Worm (Caenorhabditis elegans) whole organism, young adult: ENCODE data around the gene fbxb-117.

Experiments
- B0261.1 ChIP-seq: sonication (generic microtip); optimal IDR thresholded peaks from 2 replicates; lab custom pipeline; 2016; ENCODE audit warnings: mild to moderate bottlenecking, missing genetic modification characterization, moderate library complexity, missing compliant biosample characterization
- egrh-3 ChIP-seq: fragments of 200-800 bp; sonication (Bioruptor generic); IDR thresholded peaks from 2 replicates; pipeline ENCODE4 v1.3.6; 2022; ENCODE audit warnings: missing genetic modification reagents, missing genetic modification characterization, missing compliant biosample characterization
- unc-62 ChIP-seq: fragments of 150-350 bp; optimal IDR thresholded peaks from 2 replicates; lab custom pipeline; 2014; ENCODE audit warnings: missing biosample characterization, missing genetic modification reagents, missing genetic modification characterization

ce11 chrV:19296723-19297122 is 14.3 kb downstream of the fbxb-117 start, which contains the start of gene F55C9.6:
- no peak for TF ChIP-seq B0261.1 (tag; lab: Kevin White, UChicago)
- TF ChIP-seq egrh-3 (GFP tag; lab: Robert Waterston, UW): no peak
- no peak for TF ChIP-seq unc-62 (GFP tag; lab: Kevin White, UChicago)
